Fruit fly (Drosophila melanogaster) whole organism, embryonic: ENCODE measurements around the gene Cdc6.
A peak's percentile ranks its signal among the peaks of the same experiment; 100 is the strongest.

Experiments
- Adf1 ChIP-seq: fragments of 200-800 bp; sonication (Bioruptor generic); IDR thresholded peaks from 2 replicates; pipeline ENCODE4 v1.3.6; 2022; ENCODE audit warnings: missing biosample characterization, missing genetic modification characterization
- Bdp1 ChIP-seq: fragments of 200-800 bp; sonication (Bioruptor generic); optimal IDR thresholded peaks from 3 replicates; lab custom pipeline; 2016; ENCODE audit warnings: missing biosample characterization, missing genetic modification characterization
- CG10543 ChIP-seq: fragments of 200-800 bp; sonication (Bioruptor generic); optimal IDR thresholded peaks from 3 replicates; lab custom pipeline; 2017; ENCODE audit warnings: missing biosample characterization, mild to moderate bottlenecking, missing genetic modification characterization, moderate library complexity
- CG11504 ChIP-seq: fragments of 200-800 bp; sonication (Bioruptor generic); optimal IDR thresholded peaks from 3 replicates; lab custom pipeline; 2019; ENCODE audit warnings: missing biosample characterization, mild to moderate bottlenecking, missing genetic modification characterization, moderate library complexity
- CG12744 ChIP-seq: fragments of 200-800 bp; sonication (Bioruptor generic); optimal IDR thresholded peaks from 2 replicates; lab custom pipeline; 2016; ENCODE audit warnings: missing biosample characterization, missing genetic modification characterization
- CG42726 ChIP-seq: fragments of 200-800 bp; sonication (Bioruptor generic); IDR thresholded peaks from 2 replicates; pipeline ENCODE4 v1.3.6; 2022; ENCODE audit warnings: missing biosample characterization, missing genetic modification characterization; ENCODE audit not compliant: partially characterized antibody
- CG7372 ChIP-seq: fragments of 200-800 bp; sonication (Bioruptor generic); IDR thresholded peaks from 2 replicates; pipeline ENCODE4 v1.3.6; 2022; ENCODE audit warnings: missing biosample characterization, missing genetic modification characterization
- Deaf1 ChIP-seq: fragments of 200-800 bp; optimal IDR thresholded peaks from 3 replicates; lab custom pipeline; 2019; ENCODE audit warnings: missing biosample characterization, mild to moderate bottlenecking, missing genetic modification characterization, moderate library complexity
- Med ChIP-seq: fragments of 200-800 bp; sonication (Bioruptor generic); peaks from one replicate; lab custom pipeline; 2016; ENCODE audit warnings: missing biosample characterization, missing genetic modification characterization, mild to moderate bottlenecking, inconsistent platforms, moderate library complexity
- Sin3A ChIP-seq: fragments of >200 bp; optimal IDR thresholded peaks from 2 replicates; lab custom pipeline; 2018
- chinmo ChIP-seq: fragments of 200-800 bp; sonication (Bioruptor generic); IDR thresholded peaks from 4 replicates; pipeline ENCODE4 v1.3.6; 2022; ENCODE audit warnings: missing biosample characterization, missing genetic modification characterization; ENCODE audit not compliant: partially characterized antibody
- fd64A ChIP-seq: fragments of 200-800 bp; sonication (Bioruptor generic); optimal IDR thresholded peaks from 3 replicates; lab custom pipeline; 2018; ENCODE audit warnings: missing biosample characterization, mild to moderate bottlenecking, missing genetic modification characterization
- hkb ChIP-seq, 2 experiments: fragments of 200-800 bp in 1 of 2; fragments of >200 bp in 1 of 2; sonication (Bioruptor generic) in 1 of 2; IDR thresholded peaks in 1 of 2; optimal IDR thresholded peaks in 1 of 2; 2 replicates each; pipeline versions ENCODE4 v1.3.6 to Lab custom; 2017 to 2022; ENCODE audit warnings: missing biosample characterization in 1 of 2, missing genetic modification characterization in 1 of 2
- lmd ChIP-seq: fragments of 200-800 bp; sonication (Bioruptor generic); IDR thresholded peaks from 2 replicates; pipeline ENCODE4 v1.3.6; 2022; ENCODE audit warnings: missing biosample characterization, missing genetic modification characterization
- pan ChIP-seq, 4 experiments: fragments of >200 bp in 3 of 4; fragments of 200-800 bp in 1 of 4; sonication (Bioruptor generic) in 1 of 4; optimal IDR thresholded peaks in 3 of 4; IDR thresholded peaks in 1 of 4; 2 replicates each; pipeline versions ENCODE4 v1.3.6 to Lab custom; 2017 to 2022; ENCODE audit warnings: missing biosample characterization in 2 of 4, missing genetic modification characterization in 2 of 4, mixed read lengths in 1 of 4
- pros ChIP-seq: fragments of 200-800 bp; sonication (Bioruptor generic); optimal IDR thresholded peaks from 3 replicates; lab custom pipeline; 2019; ENCODE audit warnings: missing biosample characterization, mild to moderate bottlenecking, missing genetic modification characterization, moderate library complexity
- sr ChIP-seq: fragments of 200-800 bp; sonication (Bioruptor generic); IDR thresholded peaks from 3 replicates; pipeline ENCODE4 v1.3.6; 2022; ENCODE audit warnings: missing biosample characterization, missing genetic modification characterization
- tll ChIP-seq, 2 experiments: fragments of 200-800 bp in 1 of 2; fragments of >200 bp in 1 of 2; sonication (Bioruptor generic) in 1 of 2; optimal IDR thresholded peaks; 2 replicates each; lab custom pipeline; 2017 to 2019; ENCODE audit warnings: missing biosample characterization in 2 of 2, missing genetic modification characterization in 2 of 2, mild to moderate bottlenecking in 1 of 2, moderate library complexity in 1 of 2

The Cdc6 gene

dm6 chr3L:8582105-8582707 is 51.7 kb downstream of the Cdc6 start:
- TF ChIP-seq fd64A (GFP tag; lab: Kevin White, UChicago) (no peak), hkb (optimal IDR thresholded peaks at IDR 0.05; lab: Kevin White, UChicago) (no peak), hkb (GFP tag; IDR thresholded peaks at IDR 0.05; lab: Robert Waterston, UW) (0 out of 2 replicates have a peak, but pooled peaks have one; percentile 27), lmd (GFP tag; lab: Robert Waterston, UW) (no peak), CG7372 (GFP tag; lab: Robert Waterston, UW) (peak; percentile 54; the same call in 1 of the 2 replicates), Sin3A (lab: Kevin White, UChicago) (no peak), Med (GFP tag; lab: Kevin White, UChicago) (peak; percentile 39), tll (GFP tag; optimal IDR thresholded peaks at IDR 0.05; lab: Kevin White, UChicago) (no peak), CG42726 (no peak), Adf1 (GFP tag; lab: Robert Waterston, UW) (peak; percentile 12; the same call in 1 of the 2 replicates), CG10543 (GFP tag; lab: Kevin White, UChicago) (peak; percentile 23), pros (GFP tag; lab: Kevin White, UChicago) (no peak), CG11504 (tag; lab: Kevin White, UChicago) (peak; percentile 48), pan (optimal IDR thresholded peaks at IDR 0.05; lab: Kevin White, UChicago) (no peak), pan (GFP tag; optimal IDR thresholded peaks at IDR 0.05 in 1 of 2, IDR thresholded peaks at IDR 0.05 in 1 of 2) (peak in 1 of 2 experiments; percentile 5), Deaf1 (tag; lab: Kevin White, UChicago) (peak; percentile 76), chinmo (GFP tag; lab: Robert Waterston, UW) (0 out of 4 replicates have a peak, but pooled peaks have one; percentile 59), CG12744 (GFP tag; lab: Kevin White, UChicago) (no peak), sr (peak; percentile 88; the same call in 2 of the 3 replicates), Bdp1 (GFP tag; lab: Kevin White, UChicago) (no peak)
